Worm (Caenorhabditis elegans) whole organism, early embryonic: Measurements from ENCODE around the gene Y42H9AR.5.

Experiments
- ama-1 ChIP-seq: fragments of 150-350 bp; optimal IDR thresholded peaks from 2 replicates; lab custom pipeline; 2014
- pes-1 ChIP-seq: fragments of 200-800 bp; sonication (Bioruptor generic); IDR thresholded peaks from 2 replicates; pipeline ENCODE4 v1.3.6; 2022; ENCODE audit warnings: missing genetic modification reagents, missing genetic modification characterization, missing compliant biosample characterization
- tbx-11 ChIP-seq: fragments of 200-800 bp; sonication (Bioruptor generic); IDR thresholded peaks from 2 replicates; pipeline ENCODE4 v1.3.6; 2022; ENCODE audit warnings: missing genetic modification characterization, missing compliant biosample characterization

ce11 chrIV:8115462-8115861 lies 13.1 kb downstream of the Y42H9AR.5 start, which contains the start of gene irld-8:
- no peak for TF ChIP-seq ama-1 (lab: Kevin White, UChicago)
- TF ChIP-seq tbx-11 (GFP tag; lab: Robert Waterston, UW) = no peak
- TF ChIP-seq pes-1 (GFP tag; lab: Robert Waterston, UW) = no peak
